Worm (Caenorhabditis elegans): ENCODE data around the gene sqst-1.

ce11 chrIV:12036924-12037323, 2.8 kb downstream of the sqst-1 start:
- no peak for TF ChIP-seq ceh-82 (tag; optimal IDR thresholded peaks at IDR 0.05)
- TF ChIP-seq tbx-2 (tag; optimal IDR thresholded peaks at IDR 0.05): no peak
- TF ChIP-seq mab-9 (GFP tag; IDR thresholded peaks at IDR 0.05): no peak
- no peak for TF ChIP-seq dsc-1 (tag; optimal IDR thresholded peaks at IDR 0.05)
- no peak for TF ChIP-seq alr-1 (tag; optimal IDR thresholded peaks at IDR 0.05; ENCODE audit: borderline replicate concordance)
- no peak for TF ChIP-seq lin-15B (tag; optimal IDR thresholded peaks at IDR 0.05)
- no peak for TF ChIP-seq C34B4.2 (tag; optimal IDR thresholded peaks at IDR 0.05)
- TF ChIP-seq sptf-1 (tag; optimal IDR thresholded peaks at IDR 0.05): no peak
- TF ChIP-seq swsn-7 (tag; optimal IDR thresholded peaks at IDR 0.05): no peak
- no peak for TF ChIP-seq blmp-1 (tag; optimal IDR thresholded peaks at IDR 0.05)
- TF ChIP-seq unc-62 (GFP tag; optimal IDR thresholded peaks at IDR 0.05): no peak
- TF ChIP-seq elt-3 (tag; optimal IDR thresholded peaks at IDR 0.05): no peak
